Fruit fly (Drosophila melanogaster): ENCODE measurements around the gene CG31743.

dm6 chr2L:16879288-16879687 is at the start of gene CG31743, which contains the start of the genes CG32832 and CG34313:
- TF ChIP-seq usp (GFP tag; optimal IDR thresholded peaks at IDR 0.05) (no peak), CG8478 (optimal IDR thresholded peaks at IDR 0.05) (no peak), pan (optimal IDR thresholded peaks at IDR 0.05) (no peak), psq (optimal IDR thresholded peaks at IDR 0.05) (no peak), Dll (optimal IDR thresholded peaks at IDR 0.05) (no peak)

Measured in whole organism.